Fruit fly (Drosophila melanogaster) whole organism, embryonic: ENCODE results near the gene senju.

ENCODE experiments used
- Aef1 ChIP-seq: fragments of 200-800 bp; sonication (Bioruptor generic); IDR thresholded peaks from 3 replicates; pipeline ENCODE4 v1.3.6; 2022; ENCODE audit warnings: missing biosample characterization, missing genetic modification characterization
- Awh ChIP-seq: fragments of 200-800 bp; sonication (Bioruptor generic); IDR thresholded peaks from 2 replicates; pipeline ENCODE4, ENCODE4 v1.3.6; 2022; ENCODE audit warnings: missing biosample characterization, missing genetic modification characterization
- CG10979 ChIP-seq: fragments of 200-800 bp; sonication (Bioruptor generic); optimal IDR thresholded peaks from 2 replicates; lab custom pipeline; 2018; ENCODE audit warnings: missing biosample characterization, mild to moderate bottlenecking, missing genetic modification characterization, moderate library complexity
- CG11093 ChIP-seq: fragments of 200-800 bp; sonication (Bioruptor generic); IDR thresholded peaks from 3 replicates; pipeline ENCODE4 v1.3.6; 2022; ENCODE audit warnings: missing biosample characterization, missing genetic modification characterization
- CG11695 ChIP-seq: fragments of 200-800 bp; sonication (Bioruptor generic); IDR thresholded peaks from 3 replicates; pipeline ENCODE4 v1.3.6; 2022; ENCODE audit warnings: missing biosample characterization, missing genetic modification characterization
- CG13123 ChIP-seq: fragments of 200-800 bp; sonication (Bioruptor generic); optimal IDR thresholded peaks from 2 replicates; lab custom pipeline; 2016; ENCODE audit warnings: missing biosample characterization, missing genetic modification characterization
- CG16815 ChIP-seq: fragments of 200-800 bp; sonication (Bioruptor generic); optimal IDR thresholded peaks from 3 replicates; lab custom pipeline; 2017; ENCODE audit warnings: missing biosample characterization, mild to moderate bottlenecking, missing genetic modification characterization
- CG17328 ChIP-seq: fragments of 200-800 bp; sonication (Bioruptor generic); IDR thresholded peaks from 2 replicates; pipeline ENCODE4 v1.3.6; 2022; ENCODE audit warnings: missing biosample characterization, missing genetic modification characterization
- CG17361 ChIP-seq: fragments of 200-800 bp; sonication (Bioruptor generic); IDR thresholded peaks from 3 replicates; pipeline ENCODE4 v1.3.6; 2022; ENCODE audit warnings: missing biosample characterization, missing genetic modification characterization
- CG2120 ChIP-seq: fragments of 200-800 bp; sonication (Bioruptor generic); optimal IDR thresholded peaks from 3 replicates; lab custom pipeline; 2016; ENCODE audit warnings: missing biosample characterization, missing genetic modification characterization
- CG2199 ChIP-seq: fragments of 200-800 bp; sonication (Bioruptor generic); IDR thresholded peaks from 3 replicates; pipeline ENCODE4 v1.3.6; 2022; ENCODE audit warnings: missing biosample characterization, missing genetic modification characterization
- CG30403 ChIP-seq: fragments of 200-800 bp; sonication (Bioruptor generic); optimal IDR thresholded peaks from 3 replicates; lab custom pipeline; 2016; ENCODE audit warnings: missing biosample characterization, missing genetic modification characterization
- CG30431 ChIP-seq: fragments of 200-800 bp; sonication (Bioruptor generic); optimal IDR thresholded peaks from 2 replicates; lab custom pipeline; 2017; ENCODE audit warnings: missing biosample characterization, missing genetic modification characterization
- CG3065 ChIP-seq: fragments of 200-800 bp; sonication (Bioruptor generic); optimal IDR thresholded peaks from 2 replicates; lab custom pipeline; 2016; ENCODE audit warnings: missing biosample characterization, missing genetic modification characterization
- CG3163 ChIP-seq: fragments of 200-800 bp; sonication (Bioruptor generic); optimal IDR thresholded peaks from 3 replicates; lab custom pipeline; 2016; ENCODE audit warnings: missing biosample characterization, missing genetic modification characterization
- CG34224 ChIP-seq: fragments of 200-800 bp; sonication (Bioruptor generic); IDR thresholded peaks from 3 replicates; pipeline ENCODE4 v1.3.6; 2022; ENCODE audit warnings: missing biosample characterization, missing genetic modification characterization; ENCODE audit not compliant: partially characterized antibody
- CG34422 ChIP-seq: fragments of 200-800 bp; sonication (Bioruptor generic); IDR thresholded peaks from 3 replicates; pipeline ENCODE4 v1.3.6; 2022; ENCODE audit warnings: missing biosample characterization, missing genetic modification characterization
- CG5245 ChIP-seq: fragments of 200-800 bp; sonication (Bioruptor generic); optimal IDR thresholded peaks from 3 replicates; lab custom pipeline; 2016; ENCODE audit warnings: missing biosample characterization, missing genetic modification characterization
- CG7556 ChIP-seq: fragments of 200-800 bp; sonication (Bioruptor generic); optimal IDR thresholded peaks from 2 replicates; lab custom pipeline; 2017; ENCODE audit warnings: missing biosample characterization, mild to moderate bottlenecking, missing genetic modification characterization
- Dad ChIP-seq: fragments of 200-800 bp; sonication (Bioruptor generic); optimal IDR thresholded peaks from 3 replicates; lab custom pipeline; 2016; ENCODE audit warnings: missing biosample characterization, missing genetic modification characterization
- Dip2 ChIP-seq: fragments of 200-800 bp; sonication (Bioruptor generic); IDR thresholded peaks from 2 replicates; pipeline ENCODE4 v1.3.6; 2022; ENCODE audit warnings: missing biosample characterization, missing genetic modification characterization
- Dp ChIP-seq: fragments of 200-800 bp; sonication (Bioruptor generic); optimal IDR thresholded peaks from 2 replicates; lab custom pipeline; 2018; ENCODE audit warnings: missing biosample characterization, mild to moderate bottlenecking, missing genetic modification characterization, moderate library complexity
- Dref ChIP-seq: fragments of 200-800 bp; sonication (Bioruptor generic); IDR thresholded peaks from 2 replicates; pipeline ENCODE4 v1.3.6; 2022; ENCODE audit warnings: missing biosample characterization, missing genetic modification characterization
- E2f1 ChIP-seq: fragments of 200-800 bp; sonication (Bioruptor generic); IDR thresholded peaks from 2 replicates; pipeline ENCODE4 v1.3.6; 2022; ENCODE audit warnings: missing biosample characterization, missing genetic modification characterization
- H15 ChIP-seq: fragments of 200-800 bp; sonication (Bioruptor generic); IDR thresholded peaks from 3 replicates; pipeline ENCODE4 v1.3.6; 2022; ENCODE audit warnings: missing biosample characterization, missing genetic modification characterization
- NC2β ChIP-seq: fragments of 200-800 bp; sonication (Bioruptor generic); optimal IDR thresholded peaks from 2 replicates; lab custom pipeline; 2016; ENCODE audit warnings: missing biosample characterization, missing genetic modification characterization
- YL-1 ChIP-seq: fragments of 200-800 bp; sonication (Bioruptor generic); optimal IDR thresholded peaks from 3 replicates; lab custom pipeline; 2017; ENCODE audit warnings: missing biosample characterization, mild to moderate bottlenecking, missing genetic modification characterization
- ase ChIP-seq: fragments of 200-800 bp; sonication (Bioruptor generic); IDR thresholded peaks from 3 replicates; pipeline ENCODE4 v1.3.6; 2022; ENCODE audit warnings: missing biosample characterization, missing genetic modification characterization
- chm ChIP-seq: fragments of 200-800 bp; sonication (Bioruptor generic); IDR thresholded peaks from 2 replicates; pipeline ENCODE4 v1.3.6; 2022; ENCODE audit warnings: missing biosample characterization, missing genetic modification characterization
- dan ChIP-seq: fragments of 200-800 bp; sonication (Bioruptor generic); IDR thresholded peaks from 2 replicates; pipeline ENCODE4 v1.3.6; 2022; ENCODE audit warnings: missing biosample characterization, missing genetic modification characterization
- dmrt99B ChIP-seq: fragments of 200-800 bp; sonication (Bioruptor generic); optimal IDR thresholded peaks from 2 replicates; lab custom pipeline; 2018; ENCODE audit warnings: missing biosample characterization, mild to moderate bottlenecking, missing genetic modification characterization, moderate library complexity
- esg ChIP-seq: fragments of 200-800 bp; sonication (Bioruptor generic); conservative IDR thresholded peaks from 2 replicates; pipeline ENCODE4 v1.3.6; 2022; ENCODE audit warnings: missing biosample characterization, missing genetic modification characterization
- fu2 ChIP-seq: fragments of 200-800 bp; sonication (Bioruptor generic); optimal IDR thresholded peaks from 2 replicates; lab custom pipeline; 2016; ENCODE audit warnings: missing biosample characterization, missing genetic modification characterization
- gcm ChIP-seq: fragments of 200-800 bp; sonication (Bioruptor generic); optimal IDR thresholded peaks from 2 replicates; lab custom pipeline; 2019; ENCODE audit warnings: missing biosample characterization, mild to moderate bottlenecking, missing genetic modification characterization, moderate library complexity
- gt ChIP-seq: fragments of 200-800 bp; sonication (Bioruptor generic); IDR thresholded peaks from 2 replicates; pipeline ENCODE4 v1.3.6; 2022; ENCODE audit warnings: missing biosample characterization, missing genetic modification characterization
- ham ChIP-seq: fragments of 200-800 bp; sonication (Bioruptor generic); IDR thresholded peaks from 2 replicates; pipeline ENCODE4 v1.3.6; 2022; ENCODE audit warnings: missing biosample characterization, missing genetic modification characterization
- jing ChIP-seq: fragments of 200-800 bp; sonication (Bioruptor generic); optimal IDR thresholded peaks from 2 replicates; lab custom pipeline; 2018; ENCODE audit warnings: missing biosample characterization, mild to moderate bottlenecking, missing genetic modification characterization
- lmd ChIP-seq: fragments of 200-800 bp; sonication (Bioruptor generic); IDR thresholded peaks from 2 replicates; pipeline ENCODE4 v1.3.6; 2022; ENCODE audit warnings: missing biosample characterization, missing genetic modification characterization
- lola ChIP-seq, 3 experiments: fragments of >200 bp in 2 of 3; fragments of 200-800 bp in 1 of 3; sonication (Bioruptor generic) in 1 of 3; optimal IDR thresholded peaks; 2 replicates each; lab custom pipeline; 2017 to 2019; ENCODE audit warnings: missing biosample characterization in 3 of 3, missing genetic modification characterization in 3 of 3, mild to moderate bottlenecking in 1 of 3, moderate library complexity in 1 of 3
- mam ChIP-seq: fragments of 200-800 bp; sonication (Bioruptor generic); optimal IDR thresholded peaks from 3 replicates; lab custom pipeline; 2016; ENCODE audit warnings: missing biosample characterization, missing genetic modification characterization
- nerfin-2 ChIP-seq: fragments of 200-800 bp; sonication (Bioruptor generic); IDR thresholded peaks from 2 replicates; pipeline ENCODE4 v1.3.6; 2022; ENCODE audit warnings: missing biosample characterization, missing genetic modification characterization; ENCODE audit not compliant: partially characterized antibody
- sc ChIP-seq, 3 experiments: fragments of >200 bp in 2 of 3; fragments of 200-800 bp in 1 of 3; sonication (Bioruptor generic) in 1 of 3; optimal IDR thresholded peaks; 2 replicates in 2 of 3; 3 replicates in 1 of 3; lab custom pipeline; 2017; ENCODE audit warnings: mild to moderate bottlenecking in 1 of 3, missing biosample characterization in 1 of 3, missing genetic modification characterization in 1 of 3, missing genetic modification reagents in 1 of 3
- shn ChIP-seq: fragments of 200-800 bp; sonication (Bioruptor generic); optimal IDR thresholded peaks from 3 replicates; lab custom pipeline; 2016; ENCODE audit warnings: missing biosample characterization, missing genetic modification characterization
- sim ChIP-seq: fragments of 200-800 bp; sonication (Bioruptor generic); IDR thresholded peaks from 2 replicates; pipeline ENCODE4 v1.3.6; 2022; ENCODE audit warnings: missing biosample characterization, missing genetic modification characterization
- toy ChIP-seq: fragments of 200-800 bp; sonication (Bioruptor generic); IDR thresholded peaks from 2 replicates; pipeline ENCODE4 v1.3.6; 2022; ENCODE audit warnings: missing biosample characterization, missing genetic modification characterization
- vvl ChIP-seq: fragments of 200-800 bp; sonication (Bioruptor generic); IDR thresholded peaks from 2 replicates; pipeline ENCODE4 v1.3.6; 2022; ENCODE audit warnings: missing biosample characterization, missing genetic modification characterization
- wor ChIP-seq: fragments of 200-800 bp; sonication (Bioruptor generic); IDR thresholded peaks from 2 replicates; pipeline ENCODE4 v1.3.6; 2022; ENCODE audit warnings: missing biosample characterization, missing genetic modification characterization
- z ChIP-seq: fragments of 200-800 bp; sonication (Bioruptor generic); IDR thresholded peaks from 3 replicates; pipeline ENCODE4 v1.3.6; 2022; ENCODE audit warnings: missing biosample characterization, missing genetic modification characterization
- zfh1 ChIP-seq: fragments of 200-800 bp; sonication (Bioruptor generic); IDR thresholded peaks from 3 replicates; pipeline ENCODE4 v1.3.6; 2022; ENCODE audit warnings: missing biosample characterization, missing genetic modification characterization
- zfh2 ChIP-seq: fragments of 200-800 bp; sonication (Bioruptor generic); optimal IDR thresholded peaks from 2 replicates; lab custom pipeline; 2016; ENCODE audit warnings: missing biosample characterization, missing genetic modification characterization

The senju gene

dm6 chr2L:5004677-5005463, 47.8 kb upstream of the senju start (continued):
- TF ChIP-seq chm (GFP tag; lab: Robert Waterston, UW) (peak; percentile 94), gt (GFP tag; lab: Robert Waterston, UW) (peak; percentile 81), Aef1 (GFP tag; lab: Robert Waterston, UW) (peak; percentile 96), jing (GFP tag; lab: Kevin White, UChicago) (peak; percentile 80), toy (GFP tag; lab: Robert Waterston, UW) (peak; percentile 82), wor (peak; percentile 90), H15 (GFP tag; lab: Robert Waterston, UW) (peak; percentile 96), CG30431 (GFP tag; lab: Kevin White, UChicago) (peak; percentile 87), CG30403 (GFP tag; lab: Kevin White, UChicago) (peak; percentile 95), gcm (peak; percentile 87), CG13123 (GFP tag; lab: Kevin White, UChicago) (peak; percentile 80), z (GFP tag; lab: Robert Waterston, UW) (peak; percentile 56; the same call in 1 of the 3 replicates), CG2120 (GFP tag; lab: Kevin White, UChicago) (peak; percentile 99), ham (GFP tag; lab: Robert Waterston, UW) (peak; percentile 75; the same call in 1 of the 2 replicates), CG3065 (GFP tag; lab: Kevin White, UChicago) (peak; percentile 68), vvl (GFP tag; lab: Robert Waterston, UW) (peak; percentile 98), lola (GFP tag; optimal IDR thresholded peaks at IDR 0.05; lab: Kevin White, UChicago) (peak in 1 of 3 experiments; percentile 80), ase (peak; percentile 94), esg (peak; percentile 96), CG11695 (GFP tag; lab: Robert Waterston, UW) (peak; percentile 96), sc (optimal IDR thresholded peaks at IDR 0.05; lab: Kevin White, UChicago) (no peak), sc (GFP tag; optimal IDR thresholded peaks at IDR 0.05; lab: Kevin White, UChicago) (peak; percentile 79), CG11093 (peak; percentile 92; the same call in 2 of the 3 replicates), E2f1 (GFP tag; lab: Robert Waterston, UW) (peak; percentile 95), CG7556 (GFP tag; lab: Kevin White, UChicago) (peak; percentile 96), CG3163 (GFP tag; lab: Kevin White, UChicago) (peak; percentile 78), dmrt99B (tag; lab: Kevin White, UChicago) (peak; percentile 96), CG17328 (GFP tag; lab: Robert Waterston, UW) (peak; percentile 95), zfh2 (peak; percentile 95), CG34422 (GFP tag; lab: Robert Waterston, UW) (peak; percentile 96), CG16815 (GFP tag; lab: Kevin White, UChicago) (peak; percentile 93), Awh (GFP tag; lab: Robert Waterston, UW) (peak; percentile 96), sim (GFP tag; lab: Robert Waterston, UW) (peak; percentile 81), lmd (GFP tag; lab: Robert Waterston, UW) (peak; percentile 96), mam (GFP tag; lab: Kevin White, UChicago) (peak; percentile 98), shn (GFP tag; lab: Kevin White, UChicago) (peak; percentile 91), Dp (GFP tag; lab: Kevin White, UChicago) (no peak), NC2β (GFP tag; lab: Kevin White, UChicago) (peak; percentile 90), CG2199 (GFP tag; lab: Robert Waterston, UW) (peak; percentile 79; the same call in 2 of the 3 replicates), CG10979 (tag; lab: Kevin White, UChicago) (peak; percentile 91), CG34224 (no peak), Dad (peak; percentile 94), fu2 (GFP tag; lab: Kevin White, UChicago) (peak; percentile 95), CG17361 (GFP tag; lab: Robert Waterston, UW) (peak; percentile 92), YL-1 (GFP tag; lab: Kevin White, UChicago) (peak; percentile 60), CG5245 (GFP tag; lab: Kevin White, UChicago) (peak; percentile 91), Dip2 (GFP tag; lab: Robert Waterston, UW) (peak; percentile 57), nerfin-2 (GFP tag; lab: Robert Waterston, UW) (no peak), zfh1 (GFP tag; lab: Robert Waterston, UW) (peak; percentile 95), Dref (GFP tag; lab: Robert Waterston, UW) (0 out of 2 replicates have a peak, but pooled peaks have one; percentile 36), dan (peak; percentile 78)
